Worm (Caenorhabditis elegans) whole organism, young adult: ENCODE measurements around the gene lgc-15.

Experiments
- F10E7.11 ChIP-seq: sonication (generic microtip); optimal IDR thresholded peaks from 2 replicates; lab custom pipeline; 2017; ENCODE audit warnings: mild to moderate bottlenecking, missing genetic modification characterization, moderate library complexity, missing compliant biosample characterization
- F52B5.7 ChIP-seq: sonication (generic microtip); optimal IDR thresholded peaks from 2 replicates; lab custom pipeline; 2016; ENCODE audit warnings: mild to moderate bottlenecking, missing genetic modification characterization, missing compliant biosample characterization
- ama-1 ChIP-seq, 3 experiments: fragments of 150-350 bp in 1 of 3; sonication (generic microtip) in 2 of 3; optimal IDR thresholded peaks; 2 replicates each; lab custom pipeline; 2014 to 2018; ENCODE audit warnings: missing biosample characterization in 2 of 3, missing genetic modification characterization in 2 of 3, missing genetic modification reagents in 2 of 3
- attf-3 ChIP-seq: fragments of 200-800 bp; sonication (Bioruptor generic); conservative IDR thresholded peaks from 2 replicates; pipeline ENCODE4 v1.3.6; 2022; ENCODE audit warnings: missing genetic modification reagents, missing genetic modification characterization, missing compliant biosample characterization
- bed-1 ChIP-seq: fragments of 200-800 bp; sonication (Bioruptor generic); IDR thresholded peaks from 2 replicates; pipeline ENCODE4 v1.3.6; 2022; ENCODE audit warnings: missing genetic modification reagents, missing genetic modification characterization, missing compliant biosample characterization
- bed-2 ChIP-seq: fragments of 200-800 bp; sonication (Bioruptor generic); IDR thresholded peaks from 2 replicates; pipeline ENCODE4 v1.3.6; 2022; ENCODE audit warnings: missing genetic modification reagents, missing genetic modification characterization, missing compliant biosample characterization
- ceh-79 ChIP-seq: sonication (generic microtip); optimal IDR thresholded peaks from 2 replicates; lab custom pipeline; 2017; ENCODE audit warnings: mild to moderate bottlenecking, missing genetic modification characterization, missing compliant biosample characterization
- fkh-3 ChIP-seq: sonication (generic microtip); optimal IDR thresholded peaks from 2 replicates; lab custom pipeline; 2016; ENCODE audit warnings: mild to moderate bottlenecking, missing genetic modification characterization, missing compliant biosample characterization
- lsl-1 ChIP-seq: fragments of 200-800 bp; sonication (Bioruptor generic); optimal IDR thresholded peaks from 2 replicates; lab custom pipeline; 2018; ENCODE audit warnings: mild to moderate bottlenecking, missing genetic modification characterization, moderate library complexity, missing compliant biosample characterization

- no peak for TF ChIP-seq ceh-79
- TF ChIP-seq ama-1 (optimal IDR thresholded peaks at IDR 0.05; lab: Kevin White, UChicago) = no peak
- TF ChIP-seq ama-1 (GFP tag; optimal IDR thresholded peaks at IDR 0.05; lab: Kevin White, UChicago) = no peak
- TF ChIP-seq bed-2 (GFP tag; lab: Robert Waterston, UW) = no peak
- no peak for TF ChIP-seq lsl-1 (GFP tag; lab: Kevin White, UChicago)
- no peak for TF ChIP-seq attf-3 (GFP tag; lab: Robert Waterston, UW)
- TF ChIP-seq fkh-3 = no peak
- TF ChIP-seq F10E7.11 (tag; lab: Kevin White, UChicago) = no peak
- TF ChIP-seq bed-1 (GFP tag; lab: Robert Waterston, UW) = no peak
- no peak for TF ChIP-seq F52B5.7 (tag; lab: Kevin White, UChicago)
Observed at ce11 chrX:12108517-12109216, 5.5 kb upstream of the lgc-15 start, which contains the start of the genes W03G11.2 and lgc-13.
